Worm (Caenorhabditis elegans): ENCODE data around the gene C03H5.6.

C03H5.6 gene

DNA sequence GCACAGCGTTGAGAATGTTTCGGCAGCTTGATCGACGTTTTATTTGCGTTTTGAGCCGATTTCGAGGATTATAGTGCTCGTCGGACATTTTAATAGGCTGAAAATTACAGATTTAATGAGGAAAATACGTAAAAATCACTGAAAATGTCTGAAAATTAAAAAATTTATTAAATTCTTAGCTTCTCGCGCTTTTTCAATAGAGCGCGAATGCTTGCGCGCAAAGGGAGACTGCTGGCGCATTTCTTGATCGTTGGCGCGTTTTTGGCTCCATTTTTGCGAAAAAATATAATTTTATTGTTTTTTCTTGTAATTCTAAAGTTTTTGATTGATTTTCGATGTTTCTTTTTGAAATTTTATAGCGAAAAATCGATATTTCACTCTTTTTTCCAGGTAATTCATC lies 11.6 kb upstream of the C03H5.6 start, which contains the start of the genes dnsn-1 and C24H12.4 (continued):
- peak; percentile 87 for TF ChIP-seq ZK185.1 (tag; optimal IDR thresholded peaks at IDR 0.05; ENCODE audit: poor library complexity, severe bottlenecking)
- TF ChIP-seq lsl-1 (GFP tag; optimal IDR thresholded peaks at IDR 0.05), result peak; percentile 64
- TF ChIP-seq nhr-27 (tag; optimal IDR thresholded peaks at IDR 0.05), result no peak
- TF ChIP-seq bed-1 (GFP tag; IDR thresholded peaks at IDR 0.05), result no peak
- TF ChIP-seq Y67H2A.10 (GFP tag; conservative IDR thresholded peaks at IDR 0.05), result no peak
- TF ChIP-seq hlh-12 (tag; optimal IDR thresholded peaks at IDR 0.05), result no peak
- peak; percentile 88 for TF ChIP-seq B0336.3 (GFP tag; IDR thresholded peaks at IDR 0.05)
- TF ChIP-seq unc-62 (GFP tag; optimal IDR thresholded peaks at IDR 0.05), result no peak
- TF ChIP-seq madf-6 (GFP tag; IDR thresholded peaks at IDR 0.05), result peak; percentile 83
- TF ChIP-seq ets-4 (GFP tag; optimal IDR thresholded peaks at IDR 0.05), result no peak
- no peak for TF ChIP-seq ceh-27 (GFP tag; optimal IDR thresholded peaks at IDR 0.05)
- TF ChIP-seq ceh-40 (GFP tag; IDR thresholded peaks at IDR 0.05), result no peak
- peak; percentile 67 for TF ChIP-seq gei-17 (GFP tag; optimal IDR thresholded peaks at IDR 0.05)
- no peak for TF ChIP-seq die-1 (tag; optimal IDR thresholded peaks at IDR 0.05)
- TF ChIP-seq pbrm-1 (GFP tag; IDR thresholded peaks at IDR 0.05), result peak; percentile 87
- 0 out of 2 replicates have a peak, but pooled peaks have one; percentile 18 for TF ChIP-seq Y95B8A.8 (GFP tag; IDR thresholded peaks at IDR 0.05)
- TF ChIP-seq somi-1 (GFP tag; optimal IDR thresholded peaks at IDR 0.05), result no peak
- peak; percentile 51; the same call in 1 of the 2 replicates for TF ChIP-seq hmg-1.2 (GFP tag; IDR thresholded peaks at IDR 0.05)
- TF ChIP-seq K11D2.4 (GFP tag; IDR thresholded peaks at IDR 0.05), result peak; percentile 81
- TF ChIP-seq K12H6.12 (tag; optimal IDR thresholded peaks at IDR 0.05), result peak; percentile 30
- no peak for TF ChIP-seq lag-1 (GFP tag; IDR thresholded peaks at IDR 0.05)
- peak; percentile 77 for TF ChIP-seq snpc-1.3 (tag; optimal IDR thresholded peaks at IDR 0.05; ENCODE audit: insufficient read depth)
- TF ChIP-seq rpc-1 (optimal IDR thresholded peaks at IDR 0.05), result no peak
- TF ChIP-seq rpc-1 (tag; optimal IDR thresholded peaks at IDR 0.05), result no peak
- no peak for TF ChIP-seq B0261.1 (tag; optimal IDR thresholded peaks at IDR 0.05)
- TF ChIP-seq madf-3 (GFP tag; IDR thresholded peaks at IDR 0.05), result no peak
- TF ChIP-seq mes-4 (tag; optimal IDR thresholded peaks at IDR 0.05), result no peak
- TF ChIP-seq C06A6.2 (GFP tag; conservative IDR thresholded peaks at IDR 0.05), result peak; percentile 48; the same call in 1 of the 2 replicates
- TF ChIP-seq rec-8 (tag; optimal IDR thresholded peaks at IDR 0.05), result no peak
- no peak for TF ChIP-seq unc-130 (GFP tag; optimal IDR thresholded peaks at IDR 0.05)
- TF ChIP-seq ceh-100 (GFP tag; IDR thresholded peaks at IDR 0.05), result peak; percentile 67
- no peak for TF ChIP-seq nhr-179 (tag; optimal IDR thresholded peaks at IDR 0.05)
- TF ChIP-seq F39B2.1 (GFP tag; IDR thresholded peaks at IDR 0.05), result no peak
- TF ChIP-seq zim-3 (tag; optimal IDR thresholded peaks at IDR 0.05), result no peak
- TF ChIP-seq ztf-18 (tag; optimal IDR thresholded peaks at IDR 0.05), result peak; percentile 97
- 0 out of 2 replicates have a peak, but pooled peaks have one; percentile 28 for TF ChIP-seq zfh-2 (GFP tag; conservative IDR thresholded peaks at IDR 0.05)
- TF ChIP-seq ama-1 (optimal IDR thresholded peaks at IDR 0.05), result no peak
- TF ChIP-seq ama-1 (GFP tag; optimal IDR thresholded peaks at IDR 0.05), result no peak
- peak; percentile 68 for TF ChIP-seq F33H1.4 (GFP tag; IDR thresholded peaks at IDR 0.05)
- TF ChIP-seq Y56A3A.18 (GFP tag; IDR thresholded peaks at IDR 0.05), result no peak
- no peak for TF ChIP-seq B0035.1 (tag; optimal IDR thresholded peaks at IDR 0.05)
- TF ChIP-seq lsy-27 (tag; optimal IDR thresholded peaks at IDR 0.05; ENCODE audit: borderline replicate concordance, insufficient read depth), result no peak
- TF ChIP-seq him-1 (tag; optimal IDR thresholded peaks at IDR 0.05), result no peak
- TF ChIP-seq mcd-1 (GFP tag; IDR thresholded peaks at IDR 0.05), result peak; percentile 99
- no peak for TF ChIP-seq aptf-2 (GFP tag; conservative IDR thresholded peaks at IDR 0.05)
- no peak for TF ChIP-seq ceh-79 (tag; optimal IDR thresholded peaks at IDR 0.05)
- no peak for TF ChIP-seq T26A5.8 (tag; optimal IDR thresholded peaks at IDR 0.05)
- TF ChIP-seq F23B12.7 (tag; optimal IDR thresholded peaks at IDR 0.05; ENCODE audit: insufficient read depth), result peak; percentile 31
- TF ChIP-seq snpc-1.1 (tag; optimal IDR thresholded peaks at IDR 0.05; ENCODE audit: insufficient read depth), result no peak

Measured in whole organism, young adult.